Fruit fly (Drosophila melanogaster) whole organism, wandering third instar larva: ENCODE measurements around the gene Dpy-30L2.

Experiments used
- CG32264 ChIP-seq: fragments of 200-800 bp; sonication (Bioruptor generic); optimal IDR thresholded peaks from 2 replicates; lab custom pipeline; 2016; ENCODE audit warnings: missing biosample characterization, missing genetic modification characterization
- Dif ChIP-seq: fragments of 200-275, 200-300 bp; sonication (Bioruptor generic); optimal IDR thresholded peaks from 2 replicates; lab custom pipeline; 2018; ENCODE audit warnings: missing biosample characterization, missing genetic modification characterization; ENCODE audit not compliant: partially characterized antibody
- GATAd ChIP-seq: sonication (Bioruptor generic); optimal IDR thresholded peaks from 2 replicates; lab custom pipeline; 2016; ENCODE audit warnings: missing biosample characterization, missing genetic modification characterization
- Myc ChIP-seq: fragments of >200 bp; optimal IDR thresholded peaks from 2 replicates; lab custom pipeline; 2017
- Sp1 ChIP-seq: fragments of 200-800 bp; sonication (Bioruptor generic); optimal IDR thresholded peaks from 3 replicates; lab custom pipeline; 2019; ENCODE audit warnings: missing biosample characterization, mild to moderate bottlenecking, missing genetic modification characterization, moderate library complexity
- dsf ChIP-seq: sonication (Bioruptor generic); optimal IDR thresholded peaks from 2 replicates; lab custom pipeline; 2016; ENCODE audit warnings: missing biosample characterization, missing genetic modification characterization, borderline replicate concordance
- lola ChIP-seq: fragments of >200 bp; optimal IDR thresholded peaks from 2 replicates; lab custom pipeline; 2017; ENCODE audit warnings: missing biosample characterization, missing genetic modification characterization
- psq ChIP-seq: fragments of 200-800 bp; sonication (Bioruptor generic); optimal IDR thresholded peaks from 3 replicates; lab custom pipeline; 2017; ENCODE audit warnings: missing biosample characterization, mild to moderate bottlenecking, missing genetic modification characterization, moderate library complexity
- sage ChIP-seq: fragments of 200-800 bp; sonication (Bioruptor generic); optimal IDR thresholded peaks from 2 replicates; lab custom pipeline; 2016; ENCODE audit warnings: missing biosample characterization, mild to moderate bottlenecking, missing genetic modification characterization

DNA sequence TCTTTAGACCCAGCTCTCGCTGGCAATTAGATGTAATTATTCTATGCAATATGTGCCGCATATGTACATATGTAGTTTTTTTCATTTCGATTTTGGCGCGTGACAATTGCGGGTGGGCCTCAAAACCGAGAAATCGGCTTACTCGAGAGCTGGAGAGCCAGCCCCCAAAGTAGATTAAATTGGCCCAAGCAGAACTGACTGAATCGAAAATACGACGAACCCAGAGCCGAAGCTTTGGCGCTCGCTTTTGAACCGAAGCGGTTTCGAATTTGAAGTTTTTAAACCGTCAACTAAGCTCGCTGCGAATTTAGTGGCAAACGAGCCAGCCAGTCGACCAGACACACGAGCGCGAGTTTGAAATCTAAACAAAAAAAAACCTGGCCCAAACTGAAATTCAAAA, 1.2 kb downstream of the Dpy-30L2 start, which contains the start of gene CG1136:
- TF ChIP-seq Myc (lab: Kevin White, UChicago) (no peak), Dif (no peak), psq (no peak), sage (GFP tag; lab: Kevin White, UChicago) (no peak), dsf (no peak), Sp1 (GFP tag; lab: Kevin White, UChicago) (no peak), lola (GFP tag; lab: Kevin White, UChicago) (no peak), CG32264 (GFP tag; lab: Kevin White, UChicago) (no peak), GATAd (no peak)
